Fruit fly (Drosophila melanogaster): Measurements from ENCODE around the gene Sox102F.

Gene Sox102F

dm6 chr4:833790-834451 is at the start of gene Sox102F:
Gene Sox102F (minus strand): TSS chr4:834393.
- TF ChIP-seq pan (optimal IDR thresholded peaks at IDR 0.05) (no peak), CG8478 (optimal IDR thresholded peaks at IDR 0.05) (no peak), usp (GFP tag; optimal IDR thresholded peaks at IDR 0.05) (no peak), Dll (optimal IDR thresholded peaks at IDR 0.05) (no peak), EcR (GFP tag; optimal IDR thresholded peaks at IDR 0.05) (no peak), psq (optimal IDR thresholded peaks at IDR 0.05) (no peak)

dm6 chr4:879061-879708 is 45.0 kb upstream of the Sox102F start:
- TF ChIP-seq usp (GFP tag; optimal IDR thresholded peaks at IDR 0.05) (no peak), EcR (GFP tag; optimal IDR thresholded peaks at IDR 0.05) (no peak), pan (optimal IDR thresholded peaks at IDR 0.05) (no peak), CG8478 (optimal IDR thresholded peaks at IDR 0.05) (no peak), psq (optimal IDR thresholded peaks at IDR 0.05) (no peak), Dll (optimal IDR thresholded peaks at IDR 0.05) (no peak)

dm6 chr4:867937-868336 is 33.7 kb upstream of the Sox102F start:
- TF ChIP-seq EcR (GFP tag; optimal IDR thresholded peaks at IDR 0.05) (no peak), usp (GFP tag; optimal IDR thresholded peaks at IDR 0.05) (no peak), CG8478 (optimal IDR thresholded peaks at IDR 0.05) (no peak), Dll (optimal IDR thresholded peaks at IDR 0.05) (no peak), pan (optimal IDR thresholded peaks at IDR 0.05) (no peak), psq (optimal IDR thresholded peaks at IDR 0.05) (no peak)

- TF ChIP-seq EcR (GFP tag; optimal IDR thresholded peaks at IDR 0.05): no peak
- TF ChIP-seq psq (optimal IDR thresholded peaks at IDR 0.05): no peak
- TF ChIP-seq Dll (optimal IDR thresholded peaks at IDR 0.05): no peak
These were observed 32.4 kb upstream of the Sox102F start, which contains the start of gene Gyf for dm6 chr4:866437-867216. Gene Gyf (minus strand): TSS chr4:867025.

- TF ChIP-seq CG8478 (optimal IDR thresholded peaks at IDR 0.05) (no peak), psq (optimal IDR thresholded peaks at IDR 0.05) (no peak), pan (optimal IDR thresholded peaks at IDR 0.05) (no peak), Dll (optimal IDR thresholded peaks at IDR 0.05) (no peak), usp (GFP tag; optimal IDR thresholded peaks at IDR 0.05) (no peak), EcR (GFP tag; optimal IDR thresholded peaks at IDR 0.05) (no peak)
These were observed 20.9 kb upstream of the Sox102F start for dm6 chr4:855074-855473.

- TF ChIP-seq Dll (optimal IDR thresholded peaks at IDR 0.05): no peak
- no peak for TF ChIP-seq CG8478 (optimal IDR thresholded peaks at IDR 0.05)
- no peak for TF ChIP-seq EcR (GFP tag; optimal IDR thresholded peaks at IDR 0.05)
- TF ChIP-seq psq (optimal IDR thresholded peaks at IDR 0.05): no peak
- TF ChIP-seq pan (optimal IDR thresholded peaks at IDR 0.05): no peak
- no peak for TF ChIP-seq usp (GFP tag; optimal IDR thresholded peaks at IDR 0.05)
These were observed 19.2 kb upstream of the Sox102F start for dm6 chr4:853355-853754.

- TF ChIP-seq psq (optimal IDR thresholded peaks at IDR 0.05) (no peak), pan (optimal IDR thresholded peaks at IDR 0.05) (no peak), EcR (GFP tag; optimal IDR thresholded peaks at IDR 0.05) (no peak), Dll (optimal IDR thresholded peaks at IDR 0.05) (no peak), usp (GFP tag; optimal IDR thresholded peaks at IDR 0.05) (no peak), CG8478 (optimal IDR thresholded peaks at IDR 0.05) (no peak)
These were observed 18.1 kb upstream of the Sox102F start for dm6 chr4:852339-852738.

- no peak for TF ChIP-seq CG8478 (optimal IDR thresholded peaks at IDR 0.05)
- TF ChIP-seq psq (optimal IDR thresholded peaks at IDR 0.05): no peak
- TF ChIP-seq pan (optimal IDR thresholded peaks at IDR 0.05): no peak
- TF ChIP-seq usp (GFP tag; optimal IDR thresholded peaks at IDR 0.05): no peak
- TF ChIP-seq EcR (GFP tag; optimal IDR thresholded peaks at IDR 0.05): no peak
- no peak for TF ChIP-seq Dll (optimal IDR thresholded peaks at IDR 0.05)
These were observed 16.9 kb upstream of the Sox102F start for dm6 chr4:851131-851530.

- no peak for TF ChIP-seq psq (optimal IDR thresholded peaks at IDR 0.05)
- no peak for TF ChIP-seq EcR (GFP tag; optimal IDR thresholded peaks at IDR 0.05)
- TF ChIP-seq Dll (optimal IDR thresholded peaks at IDR 0.05): no peak
- no peak for TF ChIP-seq pan (optimal IDR thresholded peaks at IDR 0.05)
- TF ChIP-seq usp (GFP tag; optimal IDR thresholded peaks at IDR 0.05): no peak
- no peak for TF ChIP-seq CG8478 (optimal IDR thresholded peaks at IDR 0.05)
These were observed 11.9 kb upstream of the Sox102F start for dm6 chr4:846092-846491.

- TF ChIP-seq usp (GFP tag; optimal IDR thresholded peaks at IDR 0.05) (no peak), psq (optimal IDR thresholded peaks at IDR 0.05) (no peak), Dll (optimal IDR thresholded peaks at IDR 0.05) (no peak), EcR (GFP tag; optimal IDR thresholded peaks at IDR 0.05) (no peak), pan (optimal IDR thresholded peaks at IDR 0.05) (no peak), CG8478 (optimal IDR thresholded peaks at IDR 0.05) (no peak)
These were observed 10.3 kb upstream of the Sox102F start, which contains the start of gene fd102C for dm6 chr4:844468-844867. Gene fd102C (minus strand): TSS chr4:844529.

dm6 chr4:835535-836138 is 1.4 kb upstream of the Sox102F start:
- TF ChIP-seq CG8478 (optimal IDR thresholded peaks at IDR 0.05): no peak
- TF ChIP-seq Dll (optimal IDR thresholded peaks at IDR 0.05): no peak
- no peak for TF ChIP-seq usp (GFP tag; optimal IDR thresholded peaks at IDR 0.05)
- TF ChIP-seq pan (optimal IDR thresholded peaks at IDR 0.05): no peak
- no peak for TF ChIP-seq psq (optimal IDR thresholded peaks at IDR 0.05)
- TF ChIP-seq EcR (GFP tag; optimal IDR thresholded peaks at IDR 0.05): no peak
